Fruit fly (Drosophila melanogaster): ENCODE results near the gene CG10561.

Gene CG10561

DNA sequence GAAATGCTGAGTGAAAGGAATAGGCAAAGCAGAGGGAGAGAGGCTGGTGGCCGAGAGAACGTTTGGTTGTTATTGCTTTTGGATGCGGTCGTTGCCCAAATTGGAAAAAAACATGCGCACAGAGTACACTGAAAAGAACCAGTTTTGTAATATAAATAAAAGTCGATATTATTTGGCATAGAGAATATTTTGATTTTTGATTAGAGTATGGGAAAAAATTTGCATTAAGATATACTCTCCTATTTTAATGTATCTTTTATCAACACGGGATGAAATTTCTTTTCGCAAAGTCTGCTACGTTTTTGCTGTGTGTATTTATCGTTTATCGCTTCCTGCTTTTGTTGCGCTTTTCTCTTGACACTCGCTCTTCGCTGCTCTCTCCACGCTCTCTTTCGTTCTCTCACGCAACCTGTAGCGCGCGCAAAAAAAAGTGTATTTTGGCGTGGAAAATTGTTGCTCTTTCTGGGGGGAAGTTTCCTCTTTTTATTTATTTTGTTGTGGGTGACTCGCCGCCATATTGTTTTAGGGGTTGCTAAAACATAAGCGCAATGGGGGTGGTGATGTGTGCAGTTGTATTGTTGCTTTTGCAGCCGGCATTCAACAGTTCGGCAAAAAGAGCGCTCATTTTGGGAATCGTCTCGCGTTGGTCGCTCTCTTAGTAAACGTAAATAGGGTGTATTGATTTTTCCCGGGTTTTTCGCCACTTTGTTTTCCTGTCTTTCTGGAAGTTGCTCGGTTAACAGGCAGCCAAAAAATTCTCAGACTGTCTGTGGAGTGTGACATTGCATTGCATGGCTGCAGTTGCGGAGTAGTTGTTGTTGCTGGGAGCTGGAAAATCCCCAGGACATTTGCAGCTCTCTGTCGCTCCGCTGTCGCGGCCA, 51.0 kb downstream of the CG10561 start (continued):
- peak; percentile 90 for TF ChIP-seq CG12104 (GFP tag; optimal IDR thresholded peaks at IDR 0.05)
- TF ChIP-seq ttk (GFP tag; IDR thresholded peaks at IDR 0.05): peak; percentile 97
- TF ChIP-seq gro (GFP tag; optimal IDR thresholded peaks at IDR 0.05): peak; percentile 92
- peak; percentile 96 for TF ChIP-seq CG12071 (GFP tag; optimal IDR thresholded peaks at IDR 0.05)
- peak; percentile 92 for TF ChIP-seq CG8765 (GFP tag; IDR thresholded peaks at IDR 0.05)
- TF ChIP-seq PHDP (tag; optimal IDR thresholded peaks at IDR 0.05): peak; percentile 97
- peak; percentile 76 for TF ChIP-seq sd (tag; optimal IDR thresholded peaks at IDR 0.05)
- TF ChIP-seq chm (GFP tag; IDR thresholded peaks at IDR 0.05): peak; percentile 97
- TF ChIP-seq phol (tag; optimal IDR thresholded peaks at IDR 0.05): peak; percentile 97
- peak; percentile 83 for TF ChIP-seq Neu2 (GFP tag; optimal IDR thresholded peaks at IDR 0.05; ENCODE audit: borderline replicate concordance)
- peak; percentile 91 for TF ChIP-seq Lim3 (GFP tag; IDR thresholded peaks at IDR 0.05)
- peak; percentile 94 for TF ChIP-seq Dek (tag; optimal IDR thresholded peaks at IDR 0.05)
- peak; percentile 97 for TF ChIP-seq Ptx1 (GFP tag; IDR thresholded peaks at IDR 0.05)
- TF ChIP-seq luna (GFP tag; optimal IDR thresholded peaks at IDR 0.05): peak; percentile 96
- TF ChIP-seq Gug (GFP tag; IDR thresholded peaks at IDR 0.05): peak; percentile 96
- peak; percentile 80 for TF ChIP-seq CG4360 (GFP tag; IDR thresholded peaks at IDR 0.05)
- peak; percentile 98 for TF ChIP-seq CG2712 (tag; optimal IDR thresholded peaks at IDR 0.05)
- peak; percentile 96 for TF ChIP-seq CG18764 (GFP tag; optimal IDR thresholded peaks at IDR 0.05)
- TF ChIP-seq bsh (GFP tag; optimal IDR thresholded peaks at IDR 0.05): peak; percentile 71 to 98
- peak; percentile 96 for TF ChIP-seq sob (GFP tag; IDR thresholded peaks at IDR 0.05)
- TF ChIP-seq NC2β (GFP tag; optimal IDR thresholded peaks at IDR 0.05): peak; percentile 93
- peak; percentile 67 for TF ChIP-seq CG14965 (GFP tag; optimal IDR thresholded peaks at IDR 0.05; ENCODE audit: borderline replicate concordance)
- TF ChIP-seq CG11560 (tag; IDR thresholded peaks at IDR 0.05): peak; percentile 77
- TF ChIP-seq Fer3 (tag; optimal IDR thresholded peaks at IDR 0.05): peak; percentile 97
- peak; percentile 99 for TF ChIP-seq dmrt99B (tag; optimal IDR thresholded peaks at IDR 0.05)
- peak; percentile 97 for TF ChIP-seq Ssrp (tag; optimal IDR thresholded peaks at IDR 0.05)
- peak; percentile 92 for TF ChIP-seq twi (tag; optimal IDR thresholded peaks at IDR 0.05)
- 0 out of 2 replicates have a peak, but pooled peaks have one; percentile 18 for TF ChIP-seq sna (GFP tag; IDR thresholded peaks at IDR 0.05; ENCODE audit: partially characterized antibody)
- peak; percentile 98 for TF ChIP-seq CG18599 (GFP tag; optimal IDR thresholded peaks at IDR 0.05)
- TF ChIP-seq unpg (GFP tag; optimal IDR thresholded peaks at IDR 0.05): peak; percentile 98
- peak; percentile 94 for TF ChIP-seq wdn (GFP tag; IDR thresholded peaks at IDR 0.05)
- TF ChIP-seq h (optimal IDR thresholded peaks at IDR 0.05): no peak
- TF ChIP-seq pros (GFP tag; optimal IDR thresholded peaks at IDR 0.05): peak; percentile 57
- TF ChIP-seq CG6654 (GFP tag; optimal IDR thresholded peaks at IDR 0.05): peak; percentile 86
- peak; percentile 79 for TF ChIP-seq zfh2 (GFP tag; optimal IDR thresholded peaks at IDR 0.05)
- TF ChIP-seq seq (GFP tag; IDR thresholded peaks at IDR 0.05): peak; percentile 97
- peak; percentile 56 for TF ChIP-seq ftz-f1 (GFP tag; optimal IDR thresholded peaks at IDR 0.05)
- TF ChIP-seq Deaf1 (tag; optimal IDR thresholded peaks at IDR 0.05): peak; percentile 81
- TF ChIP-seq dmrt11E (tag; optimal IDR thresholded peaks at IDR 0.05): peak; percentile 89
- peak; percentile 85 for TF ChIP-seq CG3065 (GFP tag; optimal IDR thresholded peaks at IDR 0.05)
- TF ChIP-seq gcm2 (GFP tag; optimal IDR thresholded peaks at IDR 0.05): peak; percentile 89
- peak; percentile 80 for TF ChIP-seq grn (GFP tag; optimal IDR thresholded peaks at IDR 0.05)
- peak; percentile 86 for TF ChIP-seq CG7987 (GFP tag; optimal IDR thresholded peaks at IDR 0.05)
- peak; percentile 88 for TF ChIP-seq sug (tag; optimal IDR thresholded peaks at IDR 0.05)
- peak; percentile 92 for TF ChIP-seq CHES-1-like (GFP tag; optimal IDR thresholded peaks at IDR 0.05)
- TF ChIP-seq CG8089 (GFP tag; optimal IDR thresholded peaks at IDR 0.05): peak; percentile 89
- peak; percentile 90 for TF ChIP-seq CG8359 (GFP tag; optimal IDR thresholded peaks at IDR 0.05; ENCODE audit: borderline replicate concordance)
- peak; percentile 92 for TF ChIP-seq CG1024 (GFP tag; IDR thresholded peaks at IDR 0.05)
- peak; percentile 96 for TF ChIP-seq CG9727 (GFP tag; optimal IDR thresholded peaks at IDR 0.05)

Data from whole organism, embryonic.